Fruit fly (Drosophila melanogaster): ENCODE data around the gene pip.

Gene pip

dm6 chr3L:19254715-19255428 is 82.5 kb downstream of the pip start, which contains the start of the genes mRpL21 and rept (continued):
- TF ChIP-seq ttk (GFP tag; IDR thresholded peaks at IDR 0.05) (peak; percentile 5; the same call in 1 of the 2 replicates), Lhr (GFP tag; optimal IDR thresholded peaks at IDR 0.05) (no peak), caup (GFP tag; optimal IDR thresholded peaks at IDR 0.05; ENCODE audit: severe bottlenecking) (peak; percentile 63), CG10654 (GFP tag; optimal IDR thresholded peaks at IDR 0.05) (peak; percentile 17), CG8359 (GFP tag; optimal IDR thresholded peaks at IDR 0.05; ENCODE audit: borderline replicate concordance) (no peak), zen (tag; optimal IDR thresholded peaks at IDR 0.05) (peak; percentile 45), sens (GFP tag) (peak; percentile 89), pho (GFP tag; optimal IDR thresholded peaks at IDR 0.05) (peak; percentile 63), tin (GFP tag; optimal IDR thresholded peaks at IDR 0.05) (peak; percentile 51), Dref (GFP tag; IDR thresholded peaks at IDR 0.05) (no peak), Vsx1 (GFP tag; optimal IDR thresholded peaks at IDR 0.05) (no peak), Dfd (GFP tag; optimal IDR thresholded peaks at IDR 0.05) (no peak), CG8944 (GFP tag; optimal IDR thresholded peaks at IDR 0.05) (peak; percentile 23), CG12744 (GFP tag; optimal IDR thresholded peaks at IDR 0.05) (peak; percentile 65), CG34224 (GFP tag; IDR thresholded peaks at IDR 0.05; ENCODE audit: partially characterized antibody) (no peak), CG7963 (GFP tag; IDR thresholded peaks at IDR 0.05; ENCODE audit: partially characterized antibody) (no peak), mam (GFP tag; optimal IDR thresholded peaks at IDR 0.05) (peak; percentile 66), zfh1 (GFP tag; IDR thresholded peaks at IDR 0.05) (no peak), crp (GFP tag; optimal IDR thresholded peaks at IDR 0.05) (peak; percentile 81 to 94), CG1602 (GFP tag; optimal IDR thresholded peaks at IDR 0.05) (no peak), Side (GFP tag; optimal IDR thresholded peaks at IDR 0.05) (peak; percentile 61), CG30403 (GFP tag; optimal IDR thresholded peaks at IDR 0.05) (peak; percentile 79), CG11093 (GFP tag; IDR thresholded peaks at IDR 0.05) (no peak), nau (GFP tag; optimal IDR thresholded peaks at IDR 0.05) (no peak), CG13123 (GFP tag; optimal IDR thresholded peaks at IDR 0.05) (no peak), CG12299 (tag; optimal IDR thresholded peaks at IDR 0.05) (peak; percentile 33), lbe (GFP tag; optimal IDR thresholded peaks at IDR 0.05) (no peak), gfzf (GFP tag; optimal IDR thresholded peaks at IDR 0.05) (peak; percentile 69), yki (optimal IDR thresholded peaks at IDR 0.05) (no peak), CG11504 (tag; optimal IDR thresholded peaks at IDR 0.05) (peak; percentile 47), Xrp1 (GFP tag; IDR thresholded peaks at IDR 0.05) (peak; percentile 66), h (optimal IDR thresholded peaks at IDR 0.05) (no peak), abd-A (tag; optimal IDR thresholded peaks at IDR 0.05) (no peak), CG6854 (GFP tag; optimal IDR thresholded peaks at IDR 0.05) (no peak), CG10431 (GFP tag; optimal IDR thresholded peaks at IDR 0.05) (no peak), gro (GFP tag; optimal IDR thresholded peaks at IDR 0.05) (peak; percentile 58), pita (GFP tag; optimal IDR thresholded peaks at IDR 0.05) (no peak), Hr51 (GFP tag; optimal IDR thresholded peaks at IDR 0.05) (peak; percentile 29 to 70), stc (GFP tag; IDR thresholded peaks at IDR 0.05) (0 out of 2 replicates have a peak, but pooled peaks have one; percentile 6), CG10462 (GFP tag; optimal IDR thresholded peaks at IDR 0.05) (peak; percentile 53), Abd-B (GFP tag; optimal IDR thresholded peaks at IDR 0.05) (no peak), CG7372 (GFP tag; IDR thresholded peaks at IDR 0.05) (peak; percentile 34; the same call in 1 of the 2 replicates), Bgb (GFP tag; IDR thresholded peaks at IDR 0.05; ENCODE audit: partially characterized antibody) (no peak), eyg (GFP tag; optimal IDR thresholded peaks at IDR 0.05) (no peak), ERR (GFP tag; optimal IDR thresholded peaks at IDR 0.05) (no peak), CG14860 (GFP tag; IDR thresholded peaks at IDR 0.05; ENCODE audit: partially characterized antibody) (no peak), cg (GFP tag; optimal IDR thresholded peaks at IDR 0.05) (no peak), oc (tag; optimal IDR thresholded peaks at IDR 0.05) (no peak), exex (tag; optimal IDR thresholded peaks at IDR 0.05) (peak; percentile 8), fd64A (GFP tag; optimal IDR thresholded peaks at IDR 0.05) (no peak)
